Fruit fly (Drosophila melanogaster) whole organism, pupa: ENCODE results near the gene CG11590.

Source experiments
- CG14655 ChIP-seq: fragments of 200-800 bp; sonication (Bioruptor generic); optimal IDR thresholded peaks from 3 replicates; lab custom pipeline; 2017; ENCODE audit warnings: mild to moderate bottlenecking, missing biosample characterization, missing genetic modification reagents, missing genetic modification characterization
- CG17806 ChIP-seq: fragments of 200-800 bp; sonication (Bioruptor generic); optimal IDR thresholded peaks from 2 replicates; lab custom pipeline; 2018; ENCODE audit warnings: missing biosample characterization, mild to moderate bottlenecking, missing genetic modification characterization, moderate library complexity
- EcR ChIP-seq: fragments of 200-800 bp; sonication (Bioruptor generic); optimal IDR thresholded peaks from 3 replicates; lab custom pipeline; 2019; ENCODE audit warnings: missing biosample characterization, missing genetic modification characterization, mild to moderate bottlenecking, moderate library complexity, missing genetic modification reagents

DNA sequence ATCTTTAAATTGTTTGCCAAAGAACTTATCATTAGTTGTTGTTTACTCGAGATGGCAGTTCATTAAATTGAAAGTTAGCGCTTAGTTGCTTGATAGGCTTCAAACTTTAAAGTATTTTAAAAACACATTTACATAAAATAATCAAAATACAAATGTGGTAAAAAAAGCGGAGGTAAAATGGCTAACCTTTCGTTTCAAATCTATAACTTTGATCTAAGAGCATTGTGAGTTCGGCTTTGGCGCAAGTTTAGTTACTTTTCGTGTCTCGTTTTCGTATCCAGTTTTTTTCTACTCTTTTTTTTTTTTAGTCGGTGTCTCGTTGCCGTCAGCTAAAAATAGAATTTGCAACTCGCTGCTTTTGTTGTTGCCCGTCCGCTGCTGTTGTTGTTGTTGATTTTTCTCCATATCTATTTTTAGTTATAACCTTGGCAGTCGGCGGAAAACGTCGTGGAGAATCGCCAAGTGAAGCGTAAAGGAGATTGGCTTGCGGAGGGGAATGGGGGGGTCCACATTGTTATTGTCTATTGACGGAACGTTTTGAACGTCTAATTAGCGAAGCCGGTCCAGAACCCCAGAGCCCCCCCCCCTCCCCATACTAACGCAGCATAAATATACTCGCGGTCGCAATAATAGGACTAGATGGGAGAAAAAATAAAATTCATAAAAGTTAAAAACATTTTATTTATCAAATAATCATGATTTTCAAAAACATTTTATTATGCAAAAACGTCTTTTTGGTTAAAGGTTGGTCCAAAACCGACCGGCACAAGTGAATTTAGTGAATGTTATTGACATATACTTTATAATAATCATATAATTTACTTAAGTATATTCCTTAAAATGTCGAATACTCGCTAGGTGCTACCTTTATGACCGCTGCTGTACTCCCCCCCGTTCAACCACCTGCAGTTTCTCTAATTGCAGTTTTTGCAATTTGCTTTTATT is 14.8 kb downstream of the CG11590 start:
- TF ChIP-seq CG17806 (tag; lab: Kevin White, UChicago) (peak; percentile 76), EcR (GFP tag; lab: Kevin White, UChicago) (peak; percentile 6), CG14655 (GFP tag; lab: Kevin White, UChicago) (peak; percentile 93)
